Fruit fly (Drosophila melanogaster): ENCODE measurements around the gene Vinc.

The Vinc gene

dm6 chrX:2221598-2221997 lies 769 bp downstream of the Vinc start:
- no peak for TF ChIP-seq noc (tag; optimal IDR thresholded peaks at IDR 0.05)

- TF ChIP-seq noc (tag; optimal IDR thresholded peaks at IDR 0.05): no peak
Measured at dm6 chrX:2219899-2220298, 2.5 kb downstream of the Vinc start.

- TF ChIP-seq noc (tag; optimal IDR thresholded peaks at IDR 0.05): no peak
Measured at dm6 chrX:2219246-2219645, 3.1 kb downstream of the Vinc start.

DNA sequence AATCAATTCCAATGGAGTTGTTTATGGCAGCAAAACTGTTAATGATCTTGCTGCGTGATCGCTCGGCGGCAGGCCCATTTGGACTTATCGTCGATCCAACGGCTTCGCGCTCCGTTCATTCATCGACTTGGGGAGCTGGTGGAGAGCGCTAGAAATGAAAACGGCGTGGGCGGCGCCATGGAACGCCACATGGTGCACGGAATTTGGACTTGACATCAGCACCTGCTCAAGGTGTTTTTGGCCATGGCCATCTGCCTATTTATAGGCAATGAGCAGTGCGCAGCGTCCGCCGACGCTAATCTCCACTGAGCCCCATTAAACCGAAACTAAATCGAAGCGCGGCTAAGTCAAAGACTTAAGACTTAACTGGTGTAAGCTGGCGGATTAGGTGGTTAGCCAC lies 3.9 kb downstream of the Vinc start:
- no peak for TF ChIP-seq noc (tag; optimal IDR thresholded peaks at IDR 0.05)

- TF ChIP-seq noc (tag; optimal IDR thresholded peaks at IDR 0.05): no peak
Measured at dm6 chrX:2213759-2214406, 8.5 kb downstream of the Vinc start, which contains the start of gene SmydA-8. Gene SmydA-8 (minus strand): TSS chrX:2213809.

- TF ChIP-seq noc (tag; optimal IDR thresholded peaks at IDR 0.05): no peak
Measured at dm6 chrX:2212327-2212820, 10.0 kb downstream of the Vinc start.

DNA sequence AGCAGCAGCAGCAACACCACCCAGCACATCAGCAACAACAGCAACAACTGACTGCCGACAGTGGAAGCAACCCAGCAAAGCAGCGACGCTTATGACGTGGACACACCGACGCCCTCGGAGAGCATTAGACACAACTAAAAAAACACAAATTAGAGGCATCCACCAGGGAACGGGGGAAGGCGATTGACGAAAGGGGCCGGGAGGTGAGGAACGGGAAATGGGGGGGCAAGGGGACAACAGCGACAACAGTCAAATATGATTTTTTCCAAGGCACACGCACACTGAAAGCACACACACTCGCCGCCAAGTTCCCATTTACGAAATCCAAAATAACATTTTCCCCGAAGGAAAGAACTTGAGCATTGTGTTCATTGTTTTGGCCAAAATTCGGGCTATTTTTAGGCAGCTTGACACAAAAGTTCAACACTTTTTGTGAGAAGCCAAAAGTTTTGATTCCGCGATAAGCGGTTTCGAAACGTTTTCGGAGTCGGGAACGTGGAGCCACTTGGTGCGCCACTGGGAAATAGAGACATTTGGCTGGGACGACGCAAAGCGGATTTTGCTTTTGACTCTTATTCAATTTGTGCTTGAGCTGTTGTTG lies 13.6 kb downstream of the Vinc start:
- no peak for TF ChIP-seq noc (tag; optimal IDR thresholded peaks at IDR 0.05)

dm6 chrX:2203766-2204165 lies 18.6 kb downstream of the Vinc start, which contains the start of gene FarO:
Gene FarO (minus strand): TSS chrX:2203866.
- no peak for TF ChIP-seq noc (tag; optimal IDR thresholded peaks at IDR 0.05)

- TF ChIP-seq noc (tag; optimal IDR thresholded peaks at IDR 0.05): peak; percentile 33
Measured at dm6 chrX:2199303-2199702, 23.1 kb downstream of the Vinc start.

dm6 chrX:2198272-2198571 lies 24.1 kb downstream of the Vinc start:
- TF ChIP-seq noc (tag; optimal IDR thresholded peaks at IDR 0.05): no peak

dm6 chrX:2197414-2198271 lies 24.7 kb downstream of the Vinc start:
- TF ChIP-seq noc (tag; optimal IDR thresholded peaks at IDR 0.05): no peak

dm6 chrX:2196086-2196732 lies 26.2 kb downstream of the Vinc start:
- no peak for TF ChIP-seq noc (tag; optimal IDR thresholded peaks at IDR 0.05)

- peak; percentile 49 for TF ChIP-seq noc (tag; optimal IDR thresholded peaks at IDR 0.05)
Measured at dm6 chrX:2194208-2195094, 27.9 kb downstream of the Vinc start.

DNA sequence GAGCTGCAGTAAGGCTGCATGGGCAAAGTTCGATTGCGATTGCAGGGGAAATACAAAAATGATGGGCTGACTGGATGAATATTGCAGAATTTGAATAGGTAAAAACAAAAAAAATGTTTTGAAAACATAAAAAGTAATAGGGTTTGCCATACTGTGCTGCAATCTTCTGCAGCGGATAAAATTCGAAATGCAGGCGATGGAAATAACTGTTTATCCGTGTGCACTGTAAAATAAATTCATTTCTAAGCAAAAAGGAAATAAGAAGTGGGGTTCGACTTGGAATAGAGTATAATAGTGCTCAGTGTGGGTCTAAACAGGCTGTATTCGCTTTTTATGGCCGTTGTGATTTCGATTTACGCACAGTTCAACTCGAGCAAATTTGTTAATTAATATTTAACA lies 28.6 kb downstream of the Vinc start, which contains the start of gene CG14053:
CG14053 (minus strand) TSS at position 101 of the 399 bp plus-strand sequence.
- TF ChIP-seq noc (tag; optimal IDR thresholded peaks at IDR 0.05): no peak

DNA sequence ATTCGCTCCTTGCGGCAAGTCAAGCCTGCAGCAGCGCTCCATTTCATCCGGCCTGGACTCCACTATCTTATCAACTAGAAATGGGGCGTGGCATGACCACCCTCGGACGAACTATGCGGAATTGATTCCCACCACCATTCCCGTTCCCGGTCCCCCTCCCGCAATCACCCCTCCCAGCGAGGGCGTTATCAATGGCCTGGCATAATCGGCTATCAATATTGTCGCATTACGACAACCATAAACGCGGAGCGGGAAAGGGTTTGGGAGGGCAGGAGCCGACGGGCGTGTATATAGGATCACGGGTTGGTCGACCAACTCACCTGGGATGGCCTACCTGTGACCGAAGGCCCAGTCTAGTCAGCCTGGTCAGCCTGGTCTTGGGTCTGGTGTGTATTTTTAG lies 29.2 kb downstream of the Vinc start:
- no peak for TF ChIP-seq noc (tag; optimal IDR thresholded peaks at IDR 0.05)
